Worm (Caenorhabditis elegans) whole organism, young adult: ENCODE data around the gene mrpl-21.

ENCODE experiments used
- B0336.3 ChIP-seq: fragments of 200-800 bp; sonication (Bioruptor generic); IDR thresholded peaks from 2 replicates; pipeline ENCODE4 v1.3.6; 2022; ENCODE audit warnings: missing genetic modification characterization, missing compliant biosample characterization
- C06A6.2 ChIP-seq: fragments of 200-800 bp; sonication (Bioruptor generic); conservative IDR thresholded peaks from 2 replicates; pipeline ENCODE4 v1.3.6; 2022; ENCODE audit warnings: missing genetic modification characterization, missing compliant biosample characterization
- D2030.7 ChIP-seq: fragments of 200-800 bp; sonication (Bioruptor generic); IDR thresholded peaks from 2 replicates; pipeline ENCODE4 v1.3.6; 2022; ENCODE audit warnings: missing genetic modification reagents, missing genetic modification characterization, missing compliant biosample characterization
- F39B2.1 ChIP-seq: fragments of 200-800 bp; sonication (Bioruptor generic); IDR thresholded peaks from 2 replicates; pipeline ENCODE4 v1.3.6; 2022; ENCODE audit warnings: missing genetic modification reagents, missing genetic modification characterization, missing compliant biosample characterization
- F57C9.4 ChIP-seq: sonication (generic microtip); optimal IDR thresholded peaks from 2 replicates; lab custom pipeline; 2017; ENCODE audit warnings: mild to moderate bottlenecking, missing genetic modification characterization, missing compliant biosample characterization
- K12H6.12 ChIP-seq: fragments of 200-800 bp; sonication (Bioruptor generic); optimal IDR thresholded peaks from 2 replicates; lab custom pipeline; 2018; ENCODE audit warnings: mild to moderate bottlenecking, missing genetic modification characterization, missing compliant biosample characterization
- T26A5.8 ChIP-seq: sonication (generic microtip); optimal IDR thresholded peaks from 2 replicates; lab custom pipeline; 2016; ENCODE audit warnings: missing genetic modification characterization, missing compliant biosample characterization
- Y53F4B.3 ChIP-seq: fragments of 200-800 bp; sonication (Bioruptor generic); IDR thresholded peaks from 2 replicates; pipeline ENCODE4 v1.3.6; 2022; ENCODE audit warnings: missing genetic modification reagents, missing genetic modification characterization, missing compliant biosample characterization
- Y53G8AR.9 ChIP-seq: fragments of 200-800 bp; sonication (Bioruptor generic); conservative IDR thresholded peaks from 2 replicates; pipeline ENCODE4 v1.3.6; 2022; ENCODE audit warnings: missing genetic modification reagents, missing genetic modification characterization, missing compliant biosample characterization
- Y67H2A.10 ChIP-seq: fragments of 200-800 bp; sonication (Bioruptor generic); conservative IDR thresholded peaks from 2 replicates; pipeline ENCODE4 v1.3.6; 2022; ENCODE audit warnings: missing genetic modification reagents, missing genetic modification characterization, missing compliant biosample characterization
- ZK185.1 ChIP-seq: sonication (generic microtip); optimal IDR thresholded peaks from 2 replicates; lab custom pipeline; 2016; ENCODE audit warnings: mild to moderate bottlenecking, missing genetic modification characterization, missing compliant biosample characterization; ENCODE audit not compliant: poor library complexity, severe bottlenecking
- aptf-2 ChIP-seq: fragments of 200-800 bp; sonication (Bioruptor generic); conservative IDR thresholded peaks from 2 replicates; pipeline ENCODE4 v1.3.6; 2022; ENCODE audit warnings: missing genetic modification reagents, missing genetic modification characterization, missing compliant biosample characterization
- athp-1 ChIP-seq: sonication (generic microtip); optimal IDR thresholded peaks from 2 replicates; lab custom pipeline; 2017; ENCODE audit warnings: mild to moderate bottlenecking, missing genetic modification characterization, missing compliant biosample characterization
- attf-3 ChIP-seq: fragments of 200-800 bp; sonication (Bioruptor generic); conservative IDR thresholded peaks from 2 replicates; pipeline ENCODE4 v1.3.6; 2022; ENCODE audit warnings: missing genetic modification reagents, missing genetic modification characterization, missing compliant biosample characterization
- cebp-1 ChIP-seq, 2 experiments: fragments of 200-800 bp in 1 of 2; sonication (Bioruptor generic) in 1 of 2; sonication (generic microtip) in 1 of 2; IDR thresholded peaks in 1 of 2; optimal IDR thresholded peaks in 1 of 2; 2 replicates each; pipeline versions ENCODE4 v1.3.6 to Lab custom; 2017 to 2022; ENCODE audit warnings: missing compliant biosample characterization in 2 of 2, missing genetic modification characterization in 2 of 2, mild to moderate bottlenecking in 1 of 2, missing genetic modification reagents in 1 of 2, moderate library complexity in 1 of 2
- cebp-2 ChIP-seq: fragments of 200-800 bp; sonication (Bioruptor generic); IDR thresholded peaks from 2 replicates; pipeline ENCODE4 v1.3.6; 2022; ENCODE audit warnings: missing genetic modification characterization, missing compliant biosample characterization
- ceh-27 ChIP-seq: fragments of 200-800 bp; sonication (Bioruptor generic); optimal IDR thresholded peaks from 2 replicates; lab custom pipeline; 2018; ENCODE audit warnings: mild to moderate bottlenecking, missing genetic modification characterization, moderate library complexity, missing compliant biosample characterization
- chd-7 ChIP-seq: sonication (generic microtip); optimal IDR thresholded peaks from 2 replicates; lab custom pipeline; 2016; ENCODE audit warnings: mild to moderate bottlenecking, missing genetic modification characterization, moderate library complexity, missing compliant biosample characterization
- die-1 ChIP-seq: sonication (generic microtip); optimal IDR thresholded peaks from 2 replicates; lab custom pipeline; 2016; ENCODE audit warnings: missing genotype, mild to moderate bottlenecking, missing genetic modification characterization, missing compliant biosample characterization
- dox-1 ChIP-seq: fragments of 200-800 bp; sonication (Bioruptor generic); IDR thresholded peaks from 2 replicates; pipeline ENCODE4 v1.3.6; 2022; ENCODE audit warnings: missing genetic modification reagents, missing genetic modification characterization, missing compliant biosample characterization
- efl-1 ChIP-seq: fragments of 150-350 bp; optimal IDR thresholded peaks from 2 replicates; lab custom pipeline; 2014; ENCODE audit warnings: missing biosample characterization, missing genetic modification reagents, missing genetic modification characterization
- egl-44 ChIP-seq: fragments of 200-800 bp; sonication (Bioruptor generic); IDR thresholded peaks from 2 replicates; pipeline ENCODE4 v1.3.6; 2022; ENCODE audit warnings: missing genetic modification reagents, missing genetic modification characterization, missing compliant biosample characterization
- ekl-4 ChIP-seq: fragments of 200-800 bp; sonication (Bioruptor generic); IDR thresholded peaks from 2 replicates; pipeline ENCODE4 v1.3.6; 2022; ENCODE audit warnings: missing genetic modification reagents, missing genetic modification characterization, missing compliant biosample characterization
- him-1 ChIP-seq: sonication (generic microtip); optimal IDR thresholded peaks from 2 replicates; lab custom pipeline; 2016; ENCODE audit warnings: missing genotype, missing genetic modification reagents, missing genetic modification characterization, missing compliant biosample characterization
- hlh-26 ChIP-seq: fragments of 200-800 bp; sonication (Bioruptor generic); conservative IDR thresholded peaks from 2 replicates; pipeline ENCODE4 v1.3.6; 2022; ENCODE audit warnings: missing genetic modification reagents, missing genetic modification characterization, missing compliant biosample characterization
- hmg-1.2 ChIP-seq: fragments of 200-800 bp; sonication (Bioruptor generic); IDR thresholded peaks from 2 replicates; pipeline ENCODE4 v1.3.6; 2022; ENCODE audit warnings: missing genetic modification reagents, missing genetic modification characterization, missing compliant biosample characterization
- lin-35 ChIP-seq, 3 experiments: fragments of 150-350 bp in 2 of 3; sonication (generic microtip) in 1 of 3; optimal IDR thresholded peaks; 2 replicates each; lab custom pipeline; 2014 to 2018; ENCODE audit warnings: missing biosample characterization in 3 of 3, missing genetic modification characterization in 3 of 3, missing genetic modification reagents in 3 of 3
- lin-40 ChIP-seq: sonication (generic microtip); optimal IDR thresholded peaks from 2 replicates; lab custom pipeline; 2016; ENCODE audit warnings: missing genetic modification characterization, mild to moderate bottlenecking, missing compliant biosample characterization, missing genotype, missing genetic modification reagents
- lin-54 ChIP-seq: fragments of 200-800 bp; sonication (Bioruptor generic); optimal IDR thresholded peaks from 2 replicates; lab custom pipeline; 2018; ENCODE audit warnings: mild to moderate bottlenecking, missing genetic modification characterization, missing compliant biosample characterization
- madf-10 ChIP-seq: sonication (generic microtip); optimal IDR thresholded peaks from 2 replicates; lab custom pipeline; 2016; ENCODE audit warnings: mild to moderate bottlenecking, missing genetic modification characterization, missing compliant biosample characterization
- mcd-1 ChIP-seq: fragments of 200-800 bp; sonication (Bioruptor generic); IDR thresholded peaks from 2 replicates; pipeline ENCODE4 v1.3.6; 2022; ENCODE audit warnings: missing genetic modification reagents, missing genetic modification characterization, missing compliant biosample characterization
- nhr-120 ChIP-seq: fragments of 200-800 bp; sonication (Bioruptor generic); IDR thresholded peaks from 2 replicates; pipeline ENCODE4 v1.3.6; 2022; ENCODE audit warnings: missing genetic modification characterization, missing compliant biosample characterization
- nhr-179 ChIP-seq: sonication (generic microtip); optimal IDR thresholded peaks from 2 replicates; lab custom pipeline; 2016; ENCODE audit warnings: mild to moderate bottlenecking, missing genetic modification characterization, missing compliant biosample characterization
- nhr-90 ChIP-seq: sonication (generic microtip); optimal IDR thresholded peaks from 2 replicates; lab custom pipeline; 2016; ENCODE audit warnings: missing genotype, mild to moderate bottlenecking, missing genetic modification characterization, missing compliant biosample characterization
- sptf-2 ChIP-seq: fragments of 200-800 bp; sonication (Bioruptor generic); optimal IDR thresholded peaks from 2 replicates; lab custom pipeline; 2018; ENCODE audit warnings: mild to moderate bottlenecking, missing genetic modification characterization, missing compliant biosample characterization
- tbp1 ChIP-seq: fragments of 200-800 bp; sonication (Bioruptor generic); optimal IDR thresholded peaks from 2 replicates; lab custom pipeline; 2018; ENCODE audit warnings: mild to moderate bottlenecking, missing genetic modification characterization, missing compliant biosample characterization
- tbx-9 ChIP-seq: sonication (generic microtip); optimal IDR thresholded peaks from 2 replicates; lab custom pipeline; 2016; ENCODE audit warnings: borderline replicate concordance, missing genetic modification characterization, inconsistent platforms, missing compliant biosample characterization
- unc-62 ChIP-seq: fragments of 150-350 bp; optimal IDR thresholded peaks from 2 replicates; lab custom pipeline; 2014; ENCODE audit warnings: missing biosample characterization, missing genetic modification reagents, missing genetic modification characterization
- xnd-1 ChIP-seq: sonication (generic microtip); optimal IDR thresholded peaks from 2 replicates; lab custom pipeline; 2016; ENCODE audit warnings: missing genotype, missing genetic modification reagents, missing genetic modification characterization, missing compliant biosample characterization
- ztf-22 ChIP-seq: fragments of 200-800 bp; sonication (Bioruptor generic); optimal IDR thresholded peaks from 2 replicates; lab custom pipeline; 2018; ENCODE audit warnings: mild to moderate bottlenecking, missing genetic modification characterization, moderate library complexity, missing compliant biosample characterization
- ztf-26 ChIP-seq: sonication (generic microtip); optimal IDR thresholded peaks from 2 replicates; lab custom pipeline; 2017; ENCODE audit warnings: missing genetic modification characterization, missing compliant biosample characterization
- ztf-3 ChIP-seq: fragments of 200-800 bp; sonication (Bioruptor generic); optimal IDR thresholded peaks from 2 replicates; lab custom pipeline; 2018; ENCODE audit warnings: mild to moderate bottlenecking, missing genetic modification characterization, missing compliant biosample characterization
- ztf-6 ChIP-seq: fragments of 200-800 bp; sonication (Bioruptor generic); IDR thresholded peaks from 2 replicates; pipeline ENCODE4 v1.3.6; 2022; ENCODE audit warnings: missing genetic modification reagents, missing genetic modification characterization, missing compliant biosample characterization

mrpl-21 gene

ce11 chrIII:4196301-4196987 lies 46.9 kb downstream of the mrpl-21 start:
- TF ChIP-seq die-1 (tag; lab: Kevin White, UChicago), result no peak
- no peak for TF ChIP-seq nhr-120 (GFP tag; lab: Robert Waterston, UW)
- peak; percentile 19 for TF ChIP-seq ceh-27
- no peak for TF ChIP-seq F39B2.1 (GFP tag; lab: Robert Waterston, UW)
- 0 out of 2 replicates have a peak, but pooled peaks have one; percentile 20 for TF ChIP-seq dox-1
- no peak for TF ChIP-seq cebp-1 (GFP tag; IDR thresholded peaks at IDR 0.05; lab: Robert Waterston, UW)
- peak; percentile 45 for TF ChIP-seq cebp-1 (tag; optimal IDR thresholded peaks at IDR 0.05; lab: Kevin White, UChicago)
- 0 out of 2 replicates have a peak, but pooled peaks have one; percentile 25 for TF ChIP-seq mcd-1 (GFP tag; lab: Robert Waterston, UW)
- TF ChIP-seq lin-35 (GFP tag; optimal IDR thresholded peaks at IDR 0.05; lab: Kevin White, UChicago), result peak in 1 of 3 experiments; percentile 23
- 0 out of 2 replicates have a peak, but pooled peaks have one; percentile 14 for TF ChIP-seq Y67H2A.10 (GFP tag; lab: Robert Waterston, UW)
- peak; percentile 11 for TF ChIP-seq ZK185.1 (tag; lab: Kevin White, UChicago)
- TF ChIP-seq efl-1 (GFP tag; lab: Kevin White, UChicago), result peak; percentile 57
- TF ChIP-seq tbp1, result no peak
- 0 out of 2 replicates have a peak, but pooled peaks have one; percentile 18 for TF ChIP-seq D2030.7 (GFP tag; lab: Robert Waterston, UW)
- TF ChIP-seq ekl-4 (GFP tag; lab: Robert Waterston, UW), result peak; percentile 31; the same call in 1 of the 2 replicates
- TF ChIP-seq lin-54 (GFP tag; lab: Kevin White, UChicago), result no peak
- TF ChIP-seq attf-3, result no peak
- peak; percentile 26 for TF ChIP-seq K12H6.12 (tag; lab: Kevin White, UChicago)
- TF ChIP-seq hmg-1.2, result peak; percentile 66; the same call in 1 of the 2 replicates
- 0 out of 2 replicates have a peak, but pooled peaks have one; percentile 13 for TF ChIP-seq ztf-6 (GFP tag; lab: Robert Waterston, UW)

ce11 chrIII:4195306-4196008 lies 47.9 kb downstream of the mrpl-21 start:
- TF ChIP-seq egl-44 (GFP tag; lab: Robert Waterston, UW) (no peak), hlh-26 (GFP tag; lab: Robert Waterston, UW) (no peak), nhr-179 (tag; lab: Kevin White, UChicago) (no peak), F57C9.4 (tag; lab: Kevin White, UChicago) (peak; percentile 62), nhr-90 (tag; lab: Kevin White, UChicago) (peak; percentile 59), lin-40 (peak; percentile 57), aptf-2 (GFP tag; lab: Robert Waterston, UW) (no peak), cebp-1 (GFP tag; IDR thresholded peaks at IDR 0.05; lab: Robert Waterston, UW) (no peak), cebp-1 (tag; optimal IDR thresholded peaks at IDR 0.05; lab: Kevin White, UChicago) (peak; percentile 62), dox-1 (peak; percentile 46), chd-7 (tag; lab: Kevin White, UChicago) (peak; percentile 79), ztf-22 (no peak), him-1 (tag; lab: Kevin White, UChicago) (no peak), cebp-2 (GFP tag; lab: Robert Waterston, UW) (no peak), C06A6.2 (GFP tag; lab: Robert Waterston, UW) (peak; percentile 58; the same call in 1 of the 2 replicates), B0336.3 (GFP tag; lab: Robert Waterston, UW) (peak; percentile 95), ztf-26 (peak; percentile 56), Y53G8AR.9 (peak; percentile 94), ceh-27 (peak; percentile 42), tbx-9 (tag; lab: Kevin White, UChicago) (no peak), T26A5.8 (tag; lab: Kevin White, UChicago) (no peak), athp-1 (peak; percentile 68), sptf-2 (GFP tag; lab: Kevin White, UChicago) (no peak), ekl-4 (GFP tag; lab: Robert Waterston, UW) (peak; percentile 83), madf-10 (tag; lab: Kevin White, UChicago) (peak; percentile 33), Y53F4B.3 (no peak), xnd-1 (tag; lab: Kevin White, UChicago) (no peak), ztf-3 (no peak), lin-54 (GFP tag; lab: Kevin White, UChicago) (peak; percentile 54), nhr-120 (GFP tag; lab: Robert Waterston, UW) (peak; percentile 93), unc-62 (GFP tag; lab: Kevin White, UChicago) (no peak)
